Worm (Caenorhabditis elegans): ENCODE results near the gene H12D21.5.

The H12D21.5 gene

DNA sequence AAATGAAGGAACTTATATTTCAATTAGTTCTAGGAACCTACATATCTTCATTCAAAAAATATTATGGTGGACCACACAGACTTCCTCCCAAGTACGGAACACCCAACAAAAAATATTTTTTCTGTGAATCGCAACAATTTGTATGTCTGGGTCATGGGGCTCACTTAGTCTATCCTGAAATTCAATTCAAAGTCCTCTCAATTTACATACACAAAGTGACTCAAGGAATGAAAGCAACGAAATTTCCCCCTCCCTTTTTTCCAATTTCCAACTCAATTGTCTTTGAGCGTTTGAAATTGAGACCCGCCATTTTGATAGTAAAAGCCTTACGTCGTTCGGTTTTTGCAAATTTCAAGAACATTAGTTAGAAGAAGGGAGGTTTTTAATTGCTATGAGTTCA is 34.4 kb upstream of the H12D21.5 start:
- TF ChIP-seq dpl-1 (GFP tag; optimal IDR thresholded peaks at IDR 0.05) (no peak), fkh-10 (GFP tag; optimal IDR thresholded peaks at IDR 0.05) (peak; percentile 46)

DNA sequence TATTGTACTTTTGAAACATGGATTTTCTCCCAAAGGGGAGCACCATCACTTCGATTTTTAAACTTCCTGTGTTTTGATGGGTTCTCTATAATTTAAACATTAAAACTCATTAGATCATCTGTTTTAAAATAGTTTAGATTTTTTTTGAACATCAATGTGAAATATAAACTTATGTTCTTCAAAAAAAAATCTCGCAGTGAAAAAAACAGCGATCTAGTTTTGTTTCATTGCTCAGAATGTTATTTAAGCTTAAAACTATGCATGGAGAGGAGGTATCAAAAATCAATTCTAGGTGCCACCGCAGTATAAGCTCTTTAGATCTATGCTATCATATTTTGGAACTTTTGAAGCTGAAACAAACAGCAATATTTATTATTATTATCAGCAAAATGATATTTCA is 25.6 kb upstream of the H12D21.5 start, which contains the start of gene gcy-14:
Gene gcy-14 (minus strand): TSS at position 101 of the 400 bp plus-strand sequence.
- no peak for TF ChIP-seq nhr-28 (tag; optimal IDR thresholded peaks at IDR 0.05)
- TF ChIP-seq ces-1 (GFP tag; optimal IDR thresholded peaks at IDR 0.05) = no peak
- no peak for TF ChIP-seq sptf-1 (tag; optimal IDR thresholded peaks at IDR 0.05)
- no peak for TF ChIP-seq lin-14 (GFP tag; optimal IDR thresholded peaks at IDR 0.05)
- TF ChIP-seq C04F5.9 (tag; optimal IDR thresholded peaks at IDR 0.05) = no peak
- TF ChIP-seq C16A3.4 (tag; optimal IDR thresholded peaks at IDR 0.05) = no peak
- no peak for TF ChIP-seq irx-1 (tag; optimal IDR thresholded peaks at IDR 0.05)
- TF ChIP-seq swsn-7 (tag; optimal IDR thresholded peaks at IDR 0.05) = no peak
- no peak for TF ChIP-seq vab-15 (tag; optimal IDR thresholded peaks at IDR 0.05)
- TF ChIP-seq nhr-90 (tag; optimal IDR thresholded peaks at IDR 0.05; ENCODE audit: poor library complexity) = no peak
- TF ChIP-seq skn-1 (tag; optimal IDR thresholded peaks at IDR 0.05) = no peak
- TF ChIP-seq aly-2 (tag; optimal IDR thresholded peaks at IDR 0.05) = no peak
- no peak for TF ChIP-seq nhr-77 (tag; optimal IDR thresholded peaks at IDR 0.05)
- no peak for TF ChIP-seq xbp-1 (tag; optimal IDR thresholded peaks at IDR 0.05)
- no peak for TF ChIP-seq lin-15B (tag; optimal IDR thresholded peaks at IDR 0.05)

DNA sequence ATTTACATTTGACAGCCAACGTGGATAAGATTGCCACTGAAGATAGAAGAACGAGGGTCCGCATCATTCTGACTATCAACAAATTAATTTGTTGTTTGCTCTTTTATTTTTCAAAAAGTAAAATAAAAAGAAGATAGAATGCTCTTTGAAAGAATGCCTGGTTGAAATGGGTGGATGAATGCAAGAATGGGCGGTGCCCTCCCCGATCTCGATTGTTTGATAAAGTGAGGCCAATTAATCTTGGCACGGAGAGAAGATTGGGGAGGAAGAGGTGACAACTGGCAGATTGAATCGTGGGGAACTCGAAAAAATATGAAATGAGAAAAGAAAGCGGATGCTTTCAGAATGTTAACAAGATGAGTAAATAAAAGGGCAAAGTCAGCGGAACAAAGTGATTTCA is 22.4 kb upstream of the H12D21.5 start, which contains the start of gene ZC412.3:
Gene ZC412.3 (minus strand): TSS at position 183 of the 400 bp plus-strand sequence.
- TF ChIP-seq nhr-12 (tag; optimal IDR thresholded peaks at IDR 0.05) = no peak
- TF ChIP-seq aha-1 (tag; optimal IDR thresholded peaks at IDR 0.05) = no peak
- TF ChIP-seq snpc-4 (tag; optimal IDR thresholded peaks at IDR 0.05) = no peak
- TF ChIP-seq hlh-4 (tag; optimal IDR thresholded peaks at IDR 0.05) = no peak
- TF ChIP-seq nhr-28 (tag; optimal IDR thresholded peaks at IDR 0.05) = no peak
- no peak for TF ChIP-seq dpl-1 (GFP tag; optimal IDR thresholded peaks at IDR 0.05)
- no peak for TF ChIP-seq C16A3.4 (tag; optimal IDR thresholded peaks at IDR 0.05)
- no peak for TF ChIP-seq nhr-19 (GFP tag; conservative IDR thresholded peaks at IDR 0.05)
- no peak for TF ChIP-seq swsn-7 (tag; optimal IDR thresholded peaks at IDR 0.05)
- TF ChIP-seq mdl-1 (tag; optimal IDR thresholded peaks at IDR 0.05) = no peak
- no peak for TF ChIP-seq grh-1 (GFP tag; IDR thresholded peaks at IDR 0.05)
- peak; percentile 3 for TF ChIP-seq vab-15 (tag; optimal IDR thresholded peaks at IDR 0.05)
- TF ChIP-seq pax-3 (tag; optimal IDR thresholded peaks at IDR 0.05) = no peak
- no peak for TF ChIP-seq skn-1 (tag; optimal IDR thresholded peaks at IDR 0.05)
- TF ChIP-seq snu-23 (GFP tag; optimal IDR thresholded peaks at IDR 0.05) = peak; percentile 23
- TF ChIP-seq tbx-2 (tag; optimal IDR thresholded peaks at IDR 0.05) = no peak
- no peak for TF ChIP-seq hlh-17 (GFP tag; optimal IDR thresholded peaks at IDR 0.05; ENCODE audit: borderline replicate concordance)
- TF ChIP-seq fos-1 (tag; optimal IDR thresholded peaks at IDR 0.05) = no peak
- no peak for TF ChIP-seq unc-98 (GFP tag; IDR thresholded peaks at IDR 0.05)
- no peak for TF ChIP-seq nhr-71 (tag; optimal IDR thresholded peaks at IDR 0.05)
- no peak for TF ChIP-seq sup-37 (GFP tag; optimal IDR thresholded peaks at IDR 0.05)
- TF ChIP-seq fkh-8 (tag; optimal IDR thresholded peaks at IDR 0.05) = no peak
- TF ChIP-seq egl-13 (tag; optimal IDR thresholded peaks at IDR 0.05) = no peak
- TF ChIP-seq ceh-63 (GFP tag; optimal IDR thresholded peaks at IDR 0.05) = no peak
- no peak for TF ChIP-seq Y116A8C.19 (tag; optimal IDR thresholded peaks at IDR 0.05; ENCODE audit: borderline replicate concordance)
- no peak for TF ChIP-seq C04F5.9 (tag; optimal IDR thresholded peaks at IDR 0.05)
- no peak for TF ChIP-seq zag-1 (tag; optimal IDR thresholded peaks at IDR 0.05)
- TF ChIP-seq sox-4 (tag; optimal IDR thresholded peaks at IDR 0.05) = no peak
- TF ChIP-seq ceh-82 (tag; optimal IDR thresholded peaks at IDR 0.05) = no peak
- no peak for TF ChIP-seq ztf-11 (tag; optimal IDR thresholded peaks at IDR 0.05)
- peak; percentile 11 for TF ChIP-seq mep-1 (tag; optimal IDR thresholded peaks at IDR 0.05)
- no peak for TF ChIP-seq nhr-47 (tag; optimal IDR thresholded peaks at IDR 0.05)
- no peak for TF ChIP-seq lir-3 (tag; optimal IDR thresholded peaks at IDR 0.05; ENCODE audit: poor library complexity)
- TF ChIP-seq jun-1 (tag; optimal IDR thresholded peaks at IDR 0.05) = no peak
- no peak for TF ChIP-seq nhr-20 (tag; optimal IDR thresholded peaks at IDR 0.05)
- no peak for TF ChIP-seq lin-35 (GFP tag; optimal IDR thresholded peaks at IDR 0.05)
- TF ChIP-seq egl-27 (tag; optimal IDR thresholded peaks at IDR 0.05) = no peak
- TF ChIP-seq unc-130 (tag; optimal IDR thresholded peaks at IDR 0.05) = peak; percentile 56
- TF ChIP-seq sptf-1 (tag; optimal IDR thresholded peaks at IDR 0.05) = no peak

Data from whole organism, L1 larva.